Worm (Caenorhabditis elegans) whole organism, L4 larva: ENCODE data around the gene scl-8.

Experiments
- F37D6.2 ChIP-seq: sonication (generic microtip); optimal IDR thresholded peaks from 2 replicates; lab custom pipeline; 2016; ENCODE audit warnings: mild to moderate bottlenecking, missing genetic modification characterization, missing compliant biosample characterization
- F44E2.7 ChIP-seq: fragments of 200-800 bp; sonication (Bioruptor generic); IDR thresholded peaks from 2 replicates; pipeline ENCODE4 v2.1.2; 2022; ENCODE audit warnings: missing genetic modification characterization, missing compliant biosample characterization
- F49E8.2 ChIP-seq: sonication (generic microtip); optimal IDR thresholded peaks from 2 replicates; lab custom pipeline; 2016; ENCODE audit warnings: missing compliant biosample characterization, mild to moderate bottlenecking, missing genetic modification characterization, borderline replicate concordance
- Y105C5A.15 ChIP-seq: fragments of 200-800 bp; sonication (Bioruptor generic); IDR thresholded peaks from 2 replicates; pipeline ENCODE4 v1.3.6; 2022; ENCODE audit warnings: missing genetic modification characterization, missing compliant biosample characterization
- Y48G9A.11 ChIP-seq: fragments of 200-800 bp; sonication (Bioruptor generic); IDR thresholded peaks from 2 replicates; pipeline ENCODE4 v1.3.6; 2022; ENCODE audit warnings: missing genetic modification reagents, missing genetic modification characterization, missing compliant biosample characterization
- aha-1 ChIP-seq: fragments of 150-350 bp; peaks from one replicate; lab custom pipeline; 2014; ENCODE audit warnings: missing biosample characterization, missing genetic modification characterization
- ama-1 ChIP-seq: fragments of 150-350 bp; optimal IDR thresholded peaks from 2 replicates; lab custom pipeline; 2014; ENCODE audit warnings: inconsistent platforms, mixed read lengths
- arid-1 ChIP-seq: fragments of 200-800 bp; sonication (Bioruptor generic); conservative IDR thresholded peaks from 2 replicates; pipeline ENCODE4 v1.3.6; 2022; ENCODE audit warnings: missing genetic modification reagents, missing genetic modification characterization, missing compliant biosample characterization
- attf-4 ChIP-seq: sonication (generic microtip); optimal IDR thresholded peaks from 3 replicates; lab custom pipeline; 2017; ENCODE audit warnings: missing biosample characterization, missing genetic modification characterization
- ceh-20 ChIP-seq: fragments of 200-800 bp; sonication (Bioruptor generic); IDR thresholded peaks from 2 replicates; pipeline ENCODE4 v1.3.6; 2022; ENCODE audit warnings: missing genetic modification reagents, missing genetic modification characterization, missing compliant biosample characterization
- ceh-28 ChIP-seq: fragments of 150-350 bp; optimal IDR thresholded peaks from 2 replicates; lab custom pipeline; 2014; ENCODE audit warnings: missing biosample characterization, missing genetic modification reagents, missing genetic modification characterization
- daf-16 ChIP-seq, 3 experiments: sonication (generic microtip); optimal IDR thresholded peaks; 2 replicates each; lab custom pipeline; 2016 to 2017; ENCODE audit warnings: missing genetic modification characterization in 3 of 3, missing genetic modification reagents in 3 of 3, mild to moderate bottlenecking in 2 of 3, missing compliant biosample characterization in 2 of 3, missing biosample characterization in 1 of 3, moderate library complexity in 1 of 3
- daf-19 ChIP-seq: fragments of 200-800 bp; sonication (Bioruptor generic); conservative IDR thresholded peaks from 2 replicates; pipeline ENCODE4 v1.3.6; 2022; ENCODE audit warnings: missing genetic modification characterization, missing compliant biosample characterization
- dpl-1 ChIP-seq: fragments of 150-350 bp; optimal IDR thresholded peaks from 2 replicates; lab custom pipeline; 2014; ENCODE audit warnings: missing biosample characterization, missing genetic modification reagents, missing genetic modification characterization
- duxl-1 ChIP-seq: sonication (generic microtip); optimal IDR thresholded peaks from 2 replicates; lab custom pipeline; 2016; ENCODE audit warnings: mild to moderate bottlenecking, missing genetic modification characterization, moderate library complexity, missing compliant biosample characterization; ENCODE audit not compliant: poor library complexity
- dve-1 ChIP-seq: sonication (generic microtip); optimal IDR thresholded peaks from 2 replicates; lab custom pipeline; 2017; ENCODE audit warnings: antibody characterized with exemption, mild to moderate bottlenecking, missing genetic modification characterization, missing compliant biosample characterization; ENCODE audit not compliant: insufficient read depth
- egl-27 ChIP-seq: sonication (generic microtip); optimal IDR thresholded peaks from 3 replicates; lab custom pipeline; 2017; ENCODE audit warnings: missing biosample characterization, missing genetic modification reagents, missing genetic modification characterization
- fkh-10 ChIP-seq: fragments of 150-350 bp; optimal IDR thresholded peaks from 2 replicates; lab custom pipeline; 2014; ENCODE audit warnings: missing biosample characterization, missing genetic modification reagents, missing genetic modification characterization
- hif-1 ChIP-seq, 2 experiments: sonication (generic microtip); optimal IDR thresholded peaks; 2 replicates each; lab custom pipeline; 2016 to 2017; ENCODE audit warnings: missing compliant biosample characterization in 2 of 2, missing genetic modification characterization in 2 of 2, missing genetic modification reagents in 2 of 2, missing genotype in 2 of 2, mild to moderate bottlenecking in 1 of 2
- hlh-11 ChIP-seq: fragments of 200-800 bp; sonication (Bioruptor generic); optimal IDR thresholded peaks from 2 replicates; lab custom pipeline; 2018; ENCODE audit warnings: mild to moderate bottlenecking, missing genetic modification characterization, missing compliant biosample characterization
- hmg-1.1 ChIP-seq: fragments of 200-800 bp; sonication (Bioruptor generic); IDR thresholded peaks from 2 replicates; pipeline ENCODE4 v1.3.6; 2022; ENCODE audit warnings: missing genetic modification reagents, missing genetic modification characterization, missing compliant biosample characterization
- lim-7 ChIP-seq: fragments of 200-800 bp; sonication (Bioruptor generic); IDR thresholded peaks from 2 replicates; pipeline ENCODE4 v1.3.6; 2022; ENCODE audit warnings: missing genetic modification characterization, missing compliant biosample characterization
- lin-38 ChIP-seq: fragments of 200-800 bp; sonication (Bioruptor generic); IDR thresholded peaks from 2 replicates; pipeline ENCODE4 v1.3.6; 2022; ENCODE audit warnings: missing genetic modification reagents, missing genetic modification characterization, missing compliant biosample characterization
- lin-39 ChIP-seq: fragments of 150-350 bp; optimal IDR thresholded peaks from 2 replicates; lab custom pipeline; 2014; ENCODE audit warnings: missing biosample characterization, missing genetic modification reagents, missing genetic modification characterization
- madf-5 ChIP-seq, 2 experiments: fragments of 200-800 bp; sonication (Bioruptor generic); IDR thresholded peaks; 2 replicates each; pipeline ENCODE4 v1.3.6; 2022; ENCODE audit warnings: missing compliant biosample characterization in 2 of 2, missing genetic modification characterization in 2 of 2
- mdt-29 ChIP-seq: fragments of 200-800 bp; sonication (Bioruptor generic); IDR thresholded peaks from 2 replicates; pipeline ENCODE4 v1.3.6; 2022; ENCODE audit warnings: missing genetic modification reagents, missing genetic modification characterization, missing compliant biosample characterization
- nhr-237 ChIP-seq: sonication (generic microtip); optimal IDR thresholded peaks from 2 replicates; lab custom pipeline; 2017; ENCODE audit warnings: missing biosample characterization, missing genetic modification characterization
- nhr-28 ChIP-seq: fragments of 150-350 bp; optimal IDR thresholded peaks from 2 replicates; lab custom pipeline; 2014; ENCODE audit warnings: missing biosample characterization, missing genetic modification characterization
- nhr-41 ChIP-seq: fragments of 200-800 bp; sonication (Bioruptor generic); IDR thresholded peaks from 2 replicates; pipeline ENCODE4 v1.3.6; 2022; ENCODE audit warnings: missing genetic modification reagents, missing genetic modification characterization, missing compliant biosample characterization
- pha-4 ChIP-seq, 2 experiments: fragments of 150-350 bp in 1 of 2; fragments of 200-800 bp in 1 of 2; sonication (Bioruptor generic) in 1 of 2; IDR thresholded peaks in 1 of 2; optimal IDR thresholded peaks in 1 of 2; 2 replicates each; pipeline versions ENCODE4 v1.3.6 to Lab custom; 2014 to 2022; ENCODE audit warnings: missing genetic modification characterization in 2 of 2, missing genetic modification reagents in 2 of 2, missing biosample characterization in 1 of 2, missing compliant biosample characterization in 1 of 2
- pqm-1 ChIP-seq: sonication (generic microtip); optimal IDR thresholded peaks from 2 replicates; lab custom pipeline; 2017; ENCODE audit warnings: missing biosample characterization, missing genetic modification characterization
- snpc-1.2 ChIP-seq: fragments of 200-800 bp; sonication (Bioruptor generic); IDR thresholded peaks from 2 replicates; pipeline ENCODE4 v1.3.6; 2022; ENCODE audit warnings: missing genetic modification reagents, missing genetic modification characterization, missing compliant biosample characterization
- spr-1 ChIP-seq: sonication (generic microtip); optimal IDR thresholded peaks from 2 replicates; lab custom pipeline; 2016; ENCODE audit warnings: mild to moderate bottlenecking, missing genetic modification characterization, missing compliant biosample characterization
- tra-1 ChIP-seq: fragments of 200-800 bp; sonication (Bioruptor generic); IDR thresholded peaks from 2 replicates; pipeline ENCODE4 v1.3.6; 2022; ENCODE audit warnings: missing genetic modification reagents, missing genetic modification characterization, missing compliant biosample characterization
- unc-130 ChIP-seq: sonication (generic microtip); optimal IDR thresholded peaks from 2 replicates; lab custom pipeline; 2016; ENCODE audit warnings: missing genetic modification reagents, missing genetic modification characterization, missing compliant biosample characterization
- unc-39 ChIP-seq: sonication (generic microtip); optimal IDR thresholded peaks from 2 replicates; lab custom pipeline; 2017; ENCODE audit warnings: missing biosample characterization, missing genetic modification characterization
- unc-62 ChIP-seq, 3 experiments: fragments of 150-350 bp in 1 of 3; sonication (generic microtip); optimal IDR thresholded peaks in 2 of 3; peaks in 1 of 3; 1 replicate in 1 of 3; 2 replicates in 2 of 3; lab custom pipeline; 2014 to 2017; ENCODE audit warnings: missing biosample characterization in 3 of 3, missing genetic modification characterization in 3 of 3, missing genetic modification reagents in 3 of 3, missing genotype in 1 of 3
- zag-1 ChIP-seq: fragments of 150-350 bp; optimal IDR thresholded peaks from 2 replicates; lab custom pipeline; 2014; ENCODE audit warnings: missing biosample characterization, missing genetic modification characterization
- zfp-2 ChIP-seq: sonication (generic microtip); optimal IDR thresholded peaks from 2 replicates; lab custom pipeline; 2016; ENCODE audit warnings: mild to moderate bottlenecking, missing genetic modification characterization, missing compliant biosample characterization
- zfp-3 ChIP-seq: fragments of 200-800 bp; sonication (Bioruptor generic); conservative IDR thresholded peaks from 2 replicates; pipeline ENCODE4 v1.3.6; 2022; ENCODE audit warnings: missing genetic modification reagents, missing genetic modification characterization, missing compliant biosample characterization
- zip-2 ChIP-seq: fragments of 150-350 bp; optimal IDR thresholded peaks from 2 replicates; lab custom pipeline; 2014; ENCODE audit warnings: missing biosample characterization, missing genetic modification characterization
- ztf-7 ChIP-seq: fragments of 150-350 bp; optimal IDR thresholded peaks from 2 replicates; lab custom pipeline; 2014; ENCODE audit warnings: missing biosample characterization, missing genetic modification characterization

scl-8 gene

ce11 chrIV:13093677-13094076 lies 22.1 kb downstream of the scl-8 start, which contains the start of the genes prcc-1 and C39E9.12 (continued):
- TF ChIP-seq hmg-1.1 (no peak), ceh-28 (no peak), ama-1 (lab: Kevin White, UChicago) (peak; percentile 4)

DNA sequence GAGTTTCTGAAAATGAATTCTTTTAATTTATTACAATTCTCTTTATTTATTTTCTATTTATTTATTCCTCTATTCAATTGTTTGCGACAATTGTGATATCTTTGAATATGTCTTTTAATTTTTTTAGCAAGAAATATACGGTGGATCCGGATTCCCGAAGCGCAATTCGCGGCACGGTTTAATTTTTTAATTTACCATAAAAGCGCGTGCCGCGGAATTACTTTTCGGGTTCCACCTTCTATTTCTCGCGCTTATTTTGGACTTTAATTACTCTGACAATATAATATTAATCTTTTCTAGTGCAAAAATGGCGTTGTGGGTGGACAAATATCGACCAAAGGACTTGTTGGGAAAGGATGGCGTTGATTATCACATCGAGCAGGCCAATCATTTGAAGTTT lies 23.9 kb downstream of the scl-8 start, which contains the start of gene rfc-3:
rfc-3 (plus strand) TSS at position 301 of the 400 bp plus-strand sequence.
- TF ChIP-seq mdt-29 (GFP tag; lab: Robert Waterston, UW), result no peak
- TF ChIP-seq lin-38 (GFP tag; lab: Robert Waterston, UW), result 0 out of 2 replicates have a peak, but pooled peaks have one; percentile 15
- TF ChIP-seq hmg-1.1, result no peak

- TF ChIP-seq daf-16 (GFP tag; optimal IDR thresholded peaks at IDR 0.05; lab: Kevin White, UChicago), result no peak
- peak; percentile 37 for TF ChIP-seq daf-16 (tag; optimal IDR thresholded peaks at IDR 0.05; lab: Kevin White, UChicago)
- TF ChIP-seq unc-39, result no peak
- TF ChIP-seq unc-130 (GFP tag; lab: Kevin White, UChicago), result peak; percentile 26
- TF ChIP-seq F49E8.2 (tag; lab: Kevin White, UChicago), result peak; percentile 44
- TF ChIP-seq lin-38 (GFP tag; lab: Robert Waterston, UW), result peak; percentile 62
Measured at ce11 chrIV:13096778-13097177, 25.2 kb downstream of the scl-8 start.

ce11 chrIV:13098652-13099051 lies 27.1 kb downstream of the scl-8 start, which contains the start of the genes dli-1, tin-9.2 and exos-4.1:
TSS of gene dli-1 (minus strand) at chrIV:13098792.
TSS of gene tin-9.2 (plus strand) at chrIV:13098995.
TSS of gene exos-4.1 (plus strand) at chrIV:13098999.
- TF ChIP-seq unc-130 (GFP tag; lab: Kevin White, UChicago), result peak; percentile 28
- 0 out of 2 replicates have a peak, but pooled peaks have one; percentile 33 for TF ChIP-seq pha-4 (GFP tag; IDR thresholded peaks at IDR 0.05; lab: Robert Waterston, UW)
- TF ChIP-seq pha-4 (tag; optimal IDR thresholded peaks at IDR 0.05; lab: Kevin White, UChicago), result no peak
- TF ChIP-seq daf-19 (GFP tag; lab: Robert Waterston, UW), result no peak; the same call in 1 of the 2 replicates
- peak; percentile 80 for TF ChIP-seq snpc-1.2 (GFP tag; lab: Robert Waterston, UW)
- TF ChIP-seq madf-5 (GFP tag; IDR thresholded peaks at IDR 0.05; lab: Robert Waterston, UW), result no peak
- no peak for TF ChIP-seq nhr-237
- no peak for TF ChIP-seq unc-62 (GFP tag; optimal IDR thresholded peaks at IDR 0.05 in 1 of 2; lab: Kevin White, UChicago)
- no peak for TF ChIP-seq unc-62 (tag; optimal IDR thresholded peaks at IDR 0.05; lab: Kevin White, UChicago)
- no peak for TF ChIP-seq aha-1 (tag; lab: Kevin White, UChicago)
- peak; percentile 34 for TF ChIP-seq fkh-10 (GFP tag; lab: Kevin White, UChicago)
- no peak for TF ChIP-seq pqm-1 (tag; lab: Kevin White, UChicago)
- no peak for TF ChIP-seq ceh-20
- peak; percentile 33 for TF ChIP-seq duxl-1
- TF ChIP-seq lin-38 (GFP tag; lab: Robert Waterston, UW), result peak; percentile 81
- TF ChIP-seq zip-2, result no peak
- no peak for TF ChIP-seq F44E2.7 (GFP tag; lab: Robert Waterston, UW)
- peak; percentile 78 for TF ChIP-seq dpl-1 (GFP tag; lab: Kevin White, UChicago)
- TF ChIP-seq hmg-1.1, result peak; percentile 65
- no peak for TF ChIP-seq spr-1
- TF ChIP-seq attf-4 (tag; lab: Kevin White, UChicago), result no peak
- no peak for TF ChIP-seq nhr-28 (tag; lab: Kevin White, UChicago)
- no peak for TF ChIP-seq nhr-41
- no peak for TF ChIP-seq lim-7 (GFP tag; lab: Robert Waterston, UW)
- TF ChIP-seq ztf-7 (tag; lab: Kevin White, UChicago), result no peak
- no peak for TF ChIP-seq tra-1 (GFP tag; lab: Robert Waterston, UW)
- no peak for TF ChIP-seq lin-39 (tag; lab: Kevin White, UChicago)
- TF ChIP-seq Y105C5A.15, result no peak
- TF ChIP-seq daf-16 (GFP tag; optimal IDR thresholded peaks at IDR 0.05; lab: Kevin White, UChicago), result no peak
- peak; percentile 35 for TF ChIP-seq daf-16 (tag; optimal IDR thresholded peaks at IDR 0.05; lab: Kevin White, UChicago)
- peak; percentile 44 for TF ChIP-seq dve-1
- TF ChIP-seq egl-27 (tag; lab: Kevin White, UChicago), result no peak
- TF ChIP-seq zfp-2 (tag; lab: Kevin White, UChicago), result no peak
- no peak for TF ChIP-seq zag-1
- peak; percentile 9 for TF ChIP-seq F37D6.2 (tag; lab: Kevin White, UChicago)
- peak in 1 of 2 experiments; percentile 15 for TF ChIP-seq hif-1 (tag; optimal IDR thresholded peaks at IDR 0.05; lab: Kevin White, UChicago)
- no peak for TF ChIP-seq zfp-3
- no peak for TF ChIP-seq Y48G9A.11 (GFP tag; lab: Robert Waterston, UW)
- TF ChIP-seq hlh-11, result peak; percentile 52
- no peak for TF ChIP-seq mdt-29 (GFP tag; lab: Robert Waterston, UW)
- peak; percentile 42 for TF ChIP-seq arid-1 (GFP tag; lab: Robert Waterston, UW)
